Worm (Caenorhabditis elegans): ENCODE measurements around the gene ttc-4.

DNA sequence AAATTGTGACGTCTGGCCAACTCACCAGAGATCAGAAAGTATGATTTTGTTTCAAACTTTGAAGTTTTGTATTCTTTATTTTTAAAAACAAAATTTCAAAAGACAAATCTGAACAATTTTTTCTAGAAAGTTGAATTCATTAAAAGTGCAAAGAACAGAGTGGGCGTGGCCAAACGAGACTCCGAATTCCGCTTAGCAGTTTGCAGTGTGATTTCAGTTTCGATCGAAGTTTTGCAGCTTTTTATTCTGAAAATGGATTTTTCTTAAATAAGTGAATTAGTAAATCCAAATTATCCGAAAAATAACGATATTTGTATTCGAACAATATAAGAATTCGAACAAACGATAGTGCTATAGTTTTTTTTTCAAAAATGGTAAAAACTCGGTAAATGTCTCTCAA lies 38.9 kb downstream of the ttc-4 start:
- TF ChIP-seq him-1 (tag; optimal IDR thresholded peaks at IDR 0.05) (no peak), W03F9.2 (tag; optimal IDR thresholded peaks at IDR 0.05) (no peak), dao-5 (tag; optimal IDR thresholded peaks at IDR 0.05) (no peak)

All from whole organism, L4/young adult.